Worm (Caenorhabditis elegans): Measurements from ENCODE around the gene gcs-1.

gcs-1 gene

ce11 chrII:8989444-8989843, 48.7 kb downstream of the gcs-1 start, which contains the start of gene C18E9.9:
TSS of gene C18E9.9 (minus strand) at chrII:8989544.
- TF ChIP-seq ceh-45 (GFP tag; IDR thresholded peaks at IDR 0.05): no peak
- no peak for TF ChIP-seq nhr-11 (tag; optimal IDR thresholded peaks at IDR 0.05)
- no peak for TF ChIP-seq zip-5 (tag; optimal IDR thresholded peaks at IDR 0.05)
- TF ChIP-seq hlh-6 (tag; optimal IDR thresholded peaks at IDR 0.05): no peak
- TF ChIP-seq elt-4 (tag; optimal IDR thresholded peaks at IDR 0.05): no peak
- no peak for TF ChIP-seq nhr-232 (tag; optimal IDR thresholded peaks at IDR 0.05)
- no peak for TF ChIP-seq unc-3 (GFP tag; conservative IDR thresholded peaks at IDR 0.05)
- no peak for TF ChIP-seq unc-3 (tag; optimal IDR thresholded peaks at IDR 0.05)
- no peak for TF ChIP-seq dmd-4 (tag; optimal IDR thresholded peaks at IDR 0.05; ENCODE audit: borderline replicate concordance)
- TF ChIP-seq gmeb-2 (tag; optimal IDR thresholded peaks at IDR 0.05): no peak
- no peak for TF ChIP-seq ceh-9 (tag; optimal IDR thresholded peaks at IDR 0.05)
- TF ChIP-seq pha-2 (tag; optimal IDR thresholded peaks at IDR 0.05): no peak
- TF ChIP-seq ceh-22 (tag; optimal IDR thresholded peaks at IDR 0.05): no peak

- TF ChIP-seq pax-1 (tag; optimal IDR thresholded peaks at IDR 0.05) (no peak), C08G9.2 (tag; optimal IDR thresholded peaks at IDR 0.05) (no peak), pha-4 (tag; optimal IDR thresholded peaks at IDR 0.05) (no peak), ceh-19 (GFP tag; optimal IDR thresholded peaks at IDR 0.05) (no peak), ceh-45 (GFP tag; IDR thresholded peaks at IDR 0.05) (no peak), ztf-16 (tag; optimal IDR thresholded peaks at IDR 0.05) (no peak), ceh-31 (tag; optimal IDR thresholded peaks at IDR 0.05) (no peak), sox-4 (tag; optimal IDR thresholded peaks at IDR 0.05) (no peak), hlh-13 (GFP tag; optimal IDR thresholded peaks at IDR 0.05) (no peak), unc-86 (tag; optimal IDR thresholded peaks at IDR 0.05) (no peak), npax-4 (tag; optimal IDR thresholded peaks at IDR 0.05) (no peak), nfya-1 (tag; optimal IDR thresholded peaks at IDR 0.05) (no peak), fax-1 (tag; optimal IDR thresholded peaks at IDR 0.05) (no peak), hlh-15 (tag; optimal IDR thresholded peaks at IDR 0.05) (no peak)
These were observed 50.1 kb downstream of the gcs-1 start, which contains the start of gene C18E9.8 for ce11 chrII:8987962-8988361. TSS of gene C18E9.8 (minus strand) at chrII:8988062.

All from whole organism, late embryonic.